Fruit fly (Drosophila melanogaster): ENCODE measurements around the gene nAChRbeta3.

The nAChRbeta3 gene

DNA sequence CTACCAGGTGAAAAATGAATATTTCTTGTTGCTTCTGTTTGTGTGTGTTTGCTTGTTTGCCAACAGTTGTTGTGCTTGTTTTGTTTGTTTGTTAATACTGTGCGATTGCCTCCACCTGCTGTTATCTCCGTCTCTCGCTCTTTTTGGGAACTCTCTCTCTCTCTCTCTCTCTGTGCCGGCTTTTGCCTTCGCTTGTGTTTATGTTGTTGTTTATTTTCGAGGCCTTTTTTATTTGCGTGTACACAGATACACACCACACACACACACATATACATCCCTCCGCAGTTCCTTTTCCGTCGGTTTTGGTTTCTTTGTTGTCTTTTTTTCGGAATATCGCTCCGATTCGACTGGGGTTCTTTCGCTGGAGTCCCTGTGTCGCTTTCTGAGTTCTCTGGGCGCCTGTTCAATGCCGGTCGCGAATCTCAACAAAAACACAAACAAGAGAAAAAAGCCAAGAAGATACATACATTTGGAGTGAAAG is 34.4 kb upstream of the nAChRbeta3 start (continued):
- TF ChIP-seq caup (GFP tag; optimal IDR thresholded peaks at IDR 0.05; ENCODE audit: severe bottlenecking) = peak; percentile 73
- TF ChIP-seq jumu (GFP tag; optimal IDR thresholded peaks at IDR 0.05) = peak; percentile 12
- peak; percentile 72 for TF ChIP-seq trh (GFP tag; optimal IDR thresholded peaks at IDR 0.05)
- peak; percentile 94 for TF ChIP-seq fd102C (GFP tag; optimal IDR thresholded peaks at IDR 0.05)
- peak; percentile 94 for TF ChIP-seq CG15696 (tag; optimal IDR thresholded peaks at IDR 0.05)
- TF ChIP-seq CG1529 (GFP tag; optimal IDR thresholded peaks at IDR 0.05) = peak; percentile 71
- no peak for TF ChIP-seq CG3847 (GFP tag; IDR thresholded peaks at IDR 0.05)
- TF ChIP-seq CG10147 (GFP tag; optimal IDR thresholded peaks at IDR 0.05) = peak; percentile 47
- peak; percentile 71 for TF ChIP-seq vvl (GFP tag; IDR thresholded peaks at IDR 0.05)
- peak; percentile 60 for TF ChIP-seq her (GFP tag; optimal IDR thresholded peaks at IDR 0.05)
- peak; percentile 45 for TF ChIP-seq dm (GFP tag; optimal IDR thresholded peaks at IDR 0.05)
- peak; percentile 70 for TF ChIP-seq CG8924 (tag; optimal IDR thresholded peaks at IDR 0.05)
- no peak for TF ChIP-seq Dref (GFP tag; IDR thresholded peaks at IDR 0.05)
- no peak for TF ChIP-seq D (optimal IDR thresholded peaks at IDR 0.05)
- TF ChIP-seq D (GFP tag; optimal IDR thresholded peaks at IDR 0.05) = peak; percentile 75
- peak; percentile 68 for TF ChIP-seq CG10979 (tag; optimal IDR thresholded peaks at IDR 0.05)
- TF ChIP-seq zf30C (GFP tag; optimal IDR thresholded peaks at IDR 0.05) = peak; percentile 54
- no peak for TF ChIP-seq Dek (tag; optimal IDR thresholded peaks at IDR 0.05)
- TF ChIP-seq emc (GFP tag; optimal IDR thresholded peaks at IDR 0.05) = no peak
- peak; percentile 40 for TF ChIP-seq Drgx (GFP tag; IDR thresholded peaks at IDR 0.05)
- TF ChIP-seq CG4707 (GFP tag; optimal IDR thresholded peaks at IDR 0.05) = peak; percentile 47
- peak; percentile 66 for TF ChIP-seq CG3163 (GFP tag; optimal IDR thresholded peaks at IDR 0.05)
- TF ChIP-seq Bdp1 (GFP tag; optimal IDR thresholded peaks at IDR 0.05) = peak; percentile 23
- TF ChIP-seq CG10321 (GFP tag; IDR thresholded peaks at IDR 0.05) = peak; percentile 43; the same call in 1 of the 2 replicates
- TF ChIP-seq Fer3 (tag; optimal IDR thresholded peaks at IDR 0.05) = peak; percentile 0
- TF ChIP-seq pum (GFP tag; optimal IDR thresholded peaks at IDR 0.05) = peak; percentile 57
- TF ChIP-seq bsh (GFP tag; optimal IDR thresholded peaks at IDR 0.05) = peak; percentile 74 to 84
- 0 out of 3 replicates have a peak, but pooled peaks have one; percentile 17 for TF ChIP-seq Doc3 (GFP tag; IDR thresholded peaks at IDR 0.05; ENCODE audit: partially characterized antibody)
- TF ChIP-seq tll (GFP tag; optimal IDR thresholded peaks at IDR 0.05) = peak in 1 of 2 experiments; percentile 91
- TF ChIP-seq chif (GFP tag; optimal IDR thresholded peaks at IDR 0.05) = peak; percentile 59 to 76
- no peak for TF ChIP-seq toy (GFP tag; IDR thresholded peaks at IDR 0.05)
- peak; percentile 47 for TF ChIP-seq Antp (GFP tag; optimal IDR thresholded peaks at IDR 0.05)
- no peak for TF ChIP-seq CG6175 (GFP tag; IDR thresholded peaks at IDR 0.05)
- TF ChIP-seq CG6854 (GFP tag; optimal IDR thresholded peaks at IDR 0.05) = peak; percentile 65
- no peak for TF ChIP-seq wor (GFP tag; IDR thresholded peaks at IDR 0.05)
- peak; percentile 64 for TF ChIP-seq Side (GFP tag; optimal IDR thresholded peaks at IDR 0.05)
- peak; percentile 47 for TF ChIP-seq ewg (GFP tag; optimal IDR thresholded peaks at IDR 0.05)
- TF ChIP-seq CG32532 (GFP tag; IDR thresholded peaks at IDR 0.05) = no peak
- peak; percentile 45 for TF ChIP-seq CG3065 (GFP tag; optimal IDR thresholded peaks at IDR 0.05)
- peak; percentile 34 for TF ChIP-seq Hand (GFP tag; optimal IDR thresholded peaks at IDR 0.05)
- no peak for TF ChIP-seq Fer2 (tag; optimal IDR thresholded peaks at IDR 0.05)
- no peak for TF ChIP-seq CG15073 (GFP tag; optimal IDR thresholded peaks at IDR 0.05)
- TF ChIP-seq CG2678 (tag; optimal IDR thresholded peaks at IDR 0.05) = peak; percentile 66
- peak; percentile 40 for TF ChIP-seq CG7839 (tag; optimal IDR thresholded peaks at IDR 0.05)
- peak; percentile 97 for TF ChIP-seq nom (GFP tag; optimal IDR thresholded peaks at IDR 0.05)
- peak; percentile 27 for TF ChIP-seq CG6654 (GFP tag; optimal IDR thresholded peaks at IDR 0.05)
- TF ChIP-seq CG11456 (GFP tag; IDR thresholded peaks at IDR 0.05) = 0 out of 3 replicates have a peak, but pooled peaks have one; percentile 60
- no peak for TF ChIP-seq dysf (GFP tag; IDR thresholded peaks at IDR 0.05)
- TF ChIP-seq da (GFP tag; optimal IDR thresholded peaks at IDR 0.05) = peak; percentile 78
- peak; percentile 68 for TF ChIP-seq grn (GFP tag; optimal IDR thresholded peaks at IDR 0.05)

Data from whole organism, embryonic.